Worm (Caenorhabditis elegans) whole organism, L1 larva: ENCODE measurements around the gene Y22D7AR.6.

Experiments
- Y116A8C.19 ChIP-seq: sonication (generic microtip); optimal IDR thresholded peaks from 2 replicates; lab custom pipeline; 2016; ENCODE audit warnings: missing compliant biosample characterization, missing genetic modification characterization, borderline replicate concordance
- ceh-63 ChIP-seq: fragments of 200-800 bp; sonication (Bioruptor generic); optimal IDR thresholded peaks from 2 replicates; lab custom pipeline; 2018; ENCODE audit warnings: mild to moderate bottlenecking, missing genetic modification characterization, missing compliant biosample characterization
- ceh-82 ChIP-seq, 3 experiments: fragments of 150-350 bp in 1 of 3; sonication (generic microtip) in 2 of 3; optimal IDR thresholded peaks; 2 replicates each; lab custom pipeline; 2014 to 2017; ENCODE audit warnings: missing biosample characterization in 3 of 3, missing genetic modification characterization in 3 of 3
- fos-1 ChIP-seq: fragments of 150-350 bp; optimal IDR thresholded peaks from 2 replicates; lab custom pipeline; 2014; ENCODE audit warnings: missing biosample characterization, missing genetic modification characterization
- lin-15B ChIP-seq: fragments of 150-350 bp; sonication (generic microtip); optimal IDR thresholded peaks from 3 replicates; lab custom pipeline; 2014; ENCODE audit warnings: missing biosample characterization, missing genetic modification characterization
- lsy-2 ChIP-seq, 2 experiments: fragments of 150-350 bp; optimal IDR thresholded peaks; 2 replicates each; lab custom pipeline; 2014; ENCODE audit warnings: missing biosample characterization in 2 of 2, missing genetic modification characterization in 2 of 2
- nhr-76 ChIP-seq: sonication (generic microtip); optimal IDR thresholded peaks from 2 replicates; lab custom pipeline; 2017; ENCODE audit warnings: missing biosample characterization, missing genetic modification characterization
- skn-1 ChIP-seq: fragments of 150-350 bp; optimal IDR thresholded peaks from 2 replicates; lab custom pipeline; 2014; ENCODE audit warnings: missing biosample characterization, missing genetic modification characterization
- snpc-4 ChIP-seq: fragments of 150-350 bp; optimal IDR thresholded peaks from 2 replicates; lab custom pipeline; 2014; ENCODE audit warnings: missing biosample characterization, missing genetic modification characterization
- tlp-1 ChIP-seq: fragments of 150-350 bp; optimal IDR thresholded peaks from 2 replicates; lab custom pipeline; 2014; ENCODE audit warnings: missing biosample characterization, missing genetic modification characterization
- zag-1 ChIP-seq: fragments of 150-350 bp; optimal IDR thresholded peaks from 2 replicates; lab custom pipeline; 2014; ENCODE audit warnings: missing biosample characterization, missing genetic modification characterization
- ztf-11 ChIP-seq, 2 experiments: sonication (generic microtip); optimal IDR thresholded peaks; 2 replicates each; lab custom pipeline; 2016 to 2017; ENCODE audit warnings: missing genetic modification characterization in 2 of 2, missing biosample characterization in 1 of 2, missing compliant biosample characterization in 1 of 2

DNA sequence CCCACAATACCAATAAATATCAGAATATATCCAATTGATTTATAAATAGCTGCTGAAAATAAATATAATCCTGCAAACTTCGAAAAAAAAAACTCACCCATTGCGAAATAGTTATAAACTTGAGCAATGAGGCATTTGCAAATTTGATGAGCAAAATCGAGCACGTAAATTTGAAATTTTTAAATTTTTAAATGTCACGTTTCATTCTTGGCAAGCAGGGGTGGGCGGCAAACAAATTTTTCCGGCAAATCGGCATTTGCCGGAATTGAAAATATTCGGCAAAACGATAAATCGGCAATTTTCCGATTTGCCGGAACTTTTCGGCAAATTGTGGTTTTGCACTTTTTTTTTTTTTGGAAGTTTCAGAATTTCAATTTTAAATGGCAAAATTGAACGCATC, 13.4 kb upstream of the Y22D7AR.6 start, which contains the start of gene Y22D7AR.14:
- TF ChIP-seq ztf-11 (tag; optimal IDR thresholded peaks at IDR 0.05; lab: Kevin White, UChicago) (no peak), ceh-82 (tag; optimal IDR thresholded peaks at IDR 0.05; lab: Kevin White, UChicago) (no peak), lin-15B (tag; lab: Kevin White, UChicago) (no peak), Y116A8C.19 (tag; lab: Kevin White, UChicago) (no peak), fos-1 (tag; lab: Kevin White, UChicago) (no peak), lsy-2 (tag; optimal IDR thresholded peaks at IDR 0.05; lab: Kevin White, UChicago) (no peak), zag-1 (tag; lab: Kevin White, UChicago) (no peak), ceh-63 (no peak), nhr-76 (tag; lab: Kevin White, UChicago) (no peak), skn-1 (tag; lab: Kevin White, UChicago) (no peak), tlp-1 (no peak), snpc-4 (no peak)
